Fruit fly (Drosophila melanogaster) whole organism, prepupa: Measurements from ENCODE around the gene CG3156.

Experiments used
- CG10631 ChIP-seq: fragments of 200-800 bp; sonication (Bioruptor generic); optimal IDR thresholded peaks from 2 replicates; lab custom pipeline; 2016; ENCODE audit warnings: missing biosample characterization, missing genetic modification characterization
- CG11762 ChIP-seq: fragments of 200-800 bp; sonication (Bioruptor generic); optimal IDR thresholded peaks from 3 replicates; lab custom pipeline; 2016; ENCODE audit warnings: missing biosample characterization, missing genetic modification characterization; ENCODE audit not compliant: insufficient read depth
- CG11902 ChIP-seq: fragments of 200-800 bp; sonication (Bioruptor generic); optimal IDR thresholded peaks from 3 replicates; lab custom pipeline; 2016; ENCODE audit warnings: missing biosample characterization, missing genetic modification characterization
- CG15336 ChIP-seq: fragments of 200-800 bp; sonication (Bioruptor generic); IDR thresholded peaks from 2 replicates; pipeline ENCODE4 v1.3.6; 2022; ENCODE audit warnings: missing biosample characterization, missing genetic modification characterization
- CG1621 ChIP-seq: fragments of 200-800 bp; sonication (Bioruptor generic); optimal IDR thresholded peaks from 3 replicates; lab custom pipeline; 2018; ENCODE audit warnings: missing biosample characterization, mild to moderate bottlenecking, missing genetic modification characterization
- CG16779 ChIP-seq: fragments of 200-800 bp; sonication (Bioruptor generic); optimal IDR thresholded peaks from 3 replicates; lab custom pipeline; 2017; ENCODE audit warnings: missing biosample characterization, mild to moderate bottlenecking, missing genetic modification characterization
- CG3032 ChIP-seq: fragments of 200-800 bp; optimal IDR thresholded peaks from 2 replicates; lab custom pipeline; 2019; ENCODE audit warnings: missing biosample characterization, mild to moderate bottlenecking, missing genetic modification characterization, moderate library complexity
- CG32006 ChIP-seq: fragments of 200-800 bp; sonication (Bioruptor generic); optimal IDR thresholded peaks from 3 replicates; lab custom pipeline; 2017; ENCODE audit warnings: missing biosample characterization, mild to moderate bottlenecking, missing genetic modification characterization
- CG34406 ChIP-seq: fragments of 200-800 bp; sonication (Bioruptor generic); optimal IDR thresholded peaks from 3 replicates; lab custom pipeline; 2016; ENCODE audit warnings: missing biosample characterization, missing genetic modification characterization
- CG3919 ChIP-seq: fragments of 200-800 bp; sonication (Bioruptor generic); optimal IDR thresholded peaks from 3 replicates; lab custom pipeline; 2016; ENCODE audit warnings: missing biosample characterization, missing genetic modification characterization
- CG4318 ChIP-seq: fragments of 200-800 bp; sonication (Bioruptor generic); optimal IDR thresholded peaks from 3 replicates; lab custom pipeline; 2017; ENCODE audit warnings: missing biosample characterization, mild to moderate bottlenecking, missing genetic modification characterization
- CG6163 ChIP-seq: fragments of 200-800 bp; sonication (Bioruptor generic); IDR thresholded peaks from 3 replicates; pipeline ENCODE4 v1.3.6; 2022; ENCODE audit warnings: missing biosample characterization, missing genetic modification characterization
- CG6276 ChIP-seq: fragments of 200-800 bp; sonication (Bioruptor generic); optimal IDR thresholded peaks from 2 replicates; lab custom pipeline; 2017; ENCODE audit warnings: missing biosample characterization, mild to moderate bottlenecking, missing genetic modification characterization
- CG6792 ChIP-seq: fragments of 200-800 bp; sonication (Bioruptor generic); optimal IDR thresholded peaks from 3 replicates; lab custom pipeline; 2016; ENCODE audit warnings: missing biosample characterization, missing genetic modification characterization
- CG6808 ChIP-seq: fragments of 200-800 bp; sonication (Bioruptor generic); optimal IDR thresholded peaks from 3 replicates; lab custom pipeline; 2017; ENCODE audit warnings: missing biosample characterization, missing genetic modification characterization, mild to moderate bottlenecking, moderate library complexity, missing genetic modification reagents
- CG6854 ChIP-seq: fragments of 200-800 bp; sonication (Bioruptor generic); optimal IDR thresholded peaks from 2 replicates; lab custom pipeline; 2017; ENCODE audit warnings: missing biosample characterization, mild to moderate bottlenecking, missing genetic modification characterization
- CG7368 ChIP-seq: fragments of 200-800 bp; sonication (Bioruptor generic); optimal IDR thresholded peaks from 3 replicates; lab custom pipeline; 2016; ENCODE audit warnings: missing biosample characterization, missing genetic modification characterization
- CG8319 ChIP-seq: fragments of 200-800 bp; sonication (Bioruptor generic); optimal IDR thresholded peaks from 3 replicates; lab custom pipeline; 2016; ENCODE audit warnings: missing biosample characterization, missing genetic modification characterization
- CG9139 ChIP-seq: fragments of 200-800 bp; sonication (Bioruptor generic); optimal IDR thresholded peaks from 3 replicates; lab custom pipeline; 2017; ENCODE audit warnings: missing biosample characterization, mild to moderate bottlenecking, missing genetic modification characterization
- Eip75B ChIP-seq: fragments of 200-800 bp; sonication (Bioruptor generic); optimal IDR thresholded peaks from 3 replicates; lab custom pipeline; 2016; ENCODE audit warnings: missing biosample characterization, missing genetic modification characterization
- Eip78C ChIP-seq: fragments of 200-800 bp; sonication (Bioruptor generic); peaks from one replicate; lab custom pipeline; 2016; ENCODE audit warnings: missing biosample characterization, missing genetic modification characterization
- Eip93F ChIP-seq: fragments of 200-800 bp; sonication (Bioruptor generic); optimal IDR thresholded peaks from 2 replicates; lab custom pipeline; 2016; ENCODE audit warnings: missing biosample characterization, mild to moderate bottlenecking, missing genetic modification characterization
- Ets21C ChIP-seq: fragments of 200-800 bp; sonication (Bioruptor generic); optimal IDR thresholded peaks from 3 replicates; lab custom pipeline; 2016; ENCODE audit warnings: missing biosample characterization, missing genetic modification characterization
- Ets96B ChIP-seq: fragments of 200-800 bp; optimal IDR thresholded peaks from 2 replicates; lab custom pipeline; 2019; ENCODE audit warnings: missing biosample characterization, mild to moderate bottlenecking, missing genetic modification characterization, moderate library complexity
- Gug ChIP-seq: fragments of 200-800 bp; sonication (Bioruptor generic); IDR thresholded peaks from 2 replicates; pipeline ENCODE4 v1.3.6; 2022; ENCODE audit warnings: missing biosample characterization, missing genetic modification characterization
- Hr38 ChIP-seq: sonication (Bioruptor generic); optimal IDR thresholded peaks from 2 replicates; lab custom pipeline; 2016; ENCODE audit warnings: missing biosample characterization, missing genetic modification characterization
- Hr39 ChIP-seq: fragments of 200-800 bp; sonication (Bioruptor generic); optimal IDR thresholded peaks from 2 replicates; lab custom pipeline; 2016; ENCODE audit warnings: missing biosample characterization, missing genetic modification characterization
- Hr4 ChIP-seq: fragments of 200-800 bp; sonication (Bioruptor generic); optimal IDR thresholded peaks from 3 replicates; lab custom pipeline; 2016; ENCODE audit warnings: missing biosample characterization, missing genetic modification characterization
- Lpt ChIP-seq: fragments of 200-800 bp; sonication (Bioruptor generic); optimal IDR thresholded peaks from 3 replicates; lab custom pipeline; 2016; ENCODE audit warnings: missing biosample characterization, missing genetic modification characterization
- Met ChIP-seq: fragments of 200-800 bp; sonication (Bioruptor generic); optimal IDR thresholded peaks from 3 replicates; lab custom pipeline; 2016; ENCODE audit warnings: missing biosample characterization, missing genetic modification characterization
- OdsH ChIP-seq: fragments of 200-800 bp; sonication (Bioruptor generic); optimal IDR thresholded peaks from 3 replicates; lab custom pipeline; 2016; ENCODE audit warnings: missing biosample characterization, missing genetic modification characterization
- Smox ChIP-seq: fragments of 200-800 bp; sonication (Bioruptor generic); optimal IDR thresholded peaks from 3 replicates; lab custom pipeline; 2016; ENCODE audit warnings: missing biosample characterization, missing genetic modification characterization
- Sox102F ChIP-seq: fragments of 200-800 bp; sonication (Bioruptor generic); optimal IDR thresholded peaks from 2 replicates; lab custom pipeline; 2016; ENCODE audit warnings: missing biosample characterization, mild to moderate bottlenecking, missing genetic modification characterization
- Sox15 ChIP-seq: fragments of 200-800 bp; sonication (Bioruptor generic); optimal IDR thresholded peaks from 3 replicates; lab custom pipeline; 2016; ENCODE audit warnings: missing biosample characterization, missing genetic modification characterization
- cyc ChIP-seq: fragments of 200-800 bp; sonication (Bioruptor generic); optimal IDR thresholded peaks from 3 replicates; lab custom pipeline; 2016; ENCODE audit warnings: missing biosample characterization, missing genetic modification characterization
- dac ChIP-seq: fragments of 200-800 bp; sonication (Bioruptor generic); optimal IDR thresholded peaks from 2 replicates; lab custom pipeline; 2017; ENCODE audit warnings: missing biosample characterization, mild to moderate bottlenecking, missing genetic modification characterization
- dsx ChIP-seq: fragments of 200-800 bp; optimal IDR thresholded peaks from 3 replicates; lab custom pipeline; 2019; ENCODE audit warnings: missing biosample characterization, mild to moderate bottlenecking, missing genetic modification characterization, moderate library complexity; ENCODE audit not compliant: poor library complexity, severe bottlenecking
- eg ChIP-seq: fragments of 200-800 bp; sonication (Bioruptor generic); IDR thresholded peaks from 3 replicates; pipeline ENCODE4 v1.3.6; 2022; ENCODE audit warnings: missing biosample characterization, missing genetic modification characterization
- esn ChIP-seq: fragments of 200-800 bp; sonication (Bioruptor generic); optimal IDR thresholded peaks from 2 replicates; lab custom pipeline; 2016; ENCODE audit warnings: missing biosample characterization, mild to moderate bottlenecking, missing genetic modification characterization, moderate library complexity
- fd59A ChIP-seq: fragments of 200-800 bp; sonication (Bioruptor generic); optimal IDR thresholded peaks from 2 replicates; lab custom pipeline; 2017; ENCODE audit warnings: missing biosample characterization, mild to moderate bottlenecking, missing genetic modification characterization, missing genetic modification reagents
- fkh ChIP-seq: fragments of 200-800 bp; sonication (Bioruptor generic); optimal IDR thresholded peaks from 3 replicates; lab custom pipeline; 2017; ENCODE audit warnings: missing biosample characterization, mild to moderate bottlenecking, missing genetic modification characterization, moderate library complexity
- lz ChIP-seq: fragments of 200-800 bp; sonication (Bioruptor generic); optimal IDR thresholded peaks from 3 replicates; lab custom pipeline; 2016; ENCODE audit warnings: missing biosample characterization, missing genetic modification characterization
- net ChIP-seq: fragments of 200-800 bp; sonication (Bioruptor generic); optimal IDR thresholded peaks from 3 replicates; lab custom pipeline; 2016; ENCODE audit warnings: missing biosample characterization, missing genetic modification characterization
- pdm3 ChIP-seq: fragments of 200-800 bp; sonication (Bioruptor generic); optimal IDR thresholded peaks from 3 replicates; lab custom pipeline; 2016; ENCODE audit warnings: missing biosample characterization, missing genetic modification characterization
- salr ChIP-seq, 2 experiments: fragments of 200-800 bp; sonication (Bioruptor generic); optimal IDR thresholded peaks; 3 replicates each; lab custom pipeline; 2016 to 2018; ENCODE audit warnings: missing biosample characterization in 2 of 2, missing genetic modification characterization in 2 of 2, mild to moderate bottlenecking in 1 of 2
- spab ChIP-seq: fragments of 200-800 bp; sonication (Bioruptor generic); optimal IDR thresholded peaks from 2 replicates; lab custom pipeline; 2017; ENCODE audit warnings: missing biosample characterization, mild to moderate bottlenecking, missing genetic modification characterization, missing genetic modification reagents
- ss ChIP-seq, 2 experiments: fragments of 200-800 bp; sonication (Bioruptor generic); optimal IDR thresholded peaks; 2 replicates in 1 of 2; 3 replicates in 1 of 2; lab custom pipeline; 2017 to 2018; ENCODE audit warnings: mild to moderate bottlenecking in 2 of 2, missing biosample characterization in 2 of 2, missing genetic modification characterization in 2 of 2, moderate library complexity in 1 of 2
- svp ChIP-seq: fragments of 200-800 bp; sonication (Bioruptor generic); peaks from one replicate; lab custom pipeline; 2016; ENCODE audit warnings: missing biosample characterization, missing genetic modification characterization
- topi ChIP-seq: fragments of 200-800 bp; sonication (Bioruptor generic); optimal IDR thresholded peaks from 3 replicates; lab custom pipeline; 2016; ENCODE audit warnings: missing biosample characterization, missing genetic modification characterization
- vri ChIP-seq: fragments of 200-800 bp; sonication (Bioruptor generic); optimal IDR thresholded peaks from 3 replicates; lab custom pipeline; 2016; ENCODE audit warnings: missing biosample characterization, mild to moderate bottlenecking, missing genetic modification characterization

CG3156 gene

dm6 chrX:493445-494190 lies 5.9 kb downstream of the CG3156 start, which contains the start of gene CG17896:
CG17896 (minus strand) TSS chrX:493495.
- TF ChIP-seq Eip93F = peak; percentile 96
- TF ChIP-seq lz (GFP tag; lab: Kevin White, UChicago) = peak; percentile 98
- peak; percentile 97 for TF ChIP-seq dac
- peak; percentile 98 for TF ChIP-seq Met
- peak; percentile 91 for TF ChIP-seq CG16779 (tag; lab: Kevin White, UChicago)
- TF ChIP-seq fkh (GFP tag; lab: Kevin White, UChicago) = peak; percentile 99
- TF ChIP-seq CG6808 (GFP tag; lab: Kevin White, UChicago) = peak; percentile 95
- TF ChIP-seq Eip75B (GFP tag; lab: Kevin White, UChicago) = peak; percentile 98
- peak; percentile 98 for TF ChIP-seq topi
- TF ChIP-seq Sox102F (GFP tag; lab: Kevin White, UChicago) = peak; percentile 98
- TF ChIP-seq CG11902 = peak; percentile 97
- TF ChIP-seq Hr38 (GFP tag; lab: Kevin White, UChicago) = peak; percentile 47
- TF ChIP-seq CG10631 (GFP tag; lab: Kevin White, UChicago) = peak; percentile 99
- peak; percentile 95 for TF ChIP-seq CG8319 (GFP tag; lab: Kevin White, UChicago)
- peak; percentile 99 for TF ChIP-seq esn
- peak; percentile 97 for TF ChIP-seq CG3032 (tag; lab: Kevin White, UChicago)
- peak; percentile 94 for TF ChIP-seq spab (GFP tag; lab: Kevin White, UChicago)
- peak; percentile 98 for TF ChIP-seq Ets21C
- TF ChIP-seq fd59A (GFP tag; lab: Kevin White, UChicago) = peak; percentile 96
- TF ChIP-seq CG3919 = peak; percentile 99
- TF ChIP-seq Lpt (GFP tag; lab: Kevin White, UChicago) = peak; percentile 98
- TF ChIP-seq CG15336 (GFP tag; lab: Robert Waterston, UW) = peak; percentile 99
- peak; percentile 99 for TF ChIP-seq cyc
- TF ChIP-seq CG7368 (GFP tag; lab: Kevin White, UChicago) = peak; percentile 99
- peak; percentile 96 for TF ChIP-seq CG11762
- peak; percentile 99 for TF ChIP-seq Eip78C
- TF ChIP-seq CG6276 = peak; percentile 97
- TF ChIP-seq Gug (GFP tag; lab: Robert Waterston, UW) = peak; percentile 99
- TF ChIP-seq CG6163 (GFP tag; lab: Robert Waterston, UW) = peak; percentile 99
- TF ChIP-seq CG32006 (GFP tag; lab: Kevin White, UChicago) = peak; percentile 98
- peak; percentile 98 for TF ChIP-seq eg (GFP tag; lab: Robert Waterston, UW)
- peak; percentile 96 for TF ChIP-seq dsx
- peak; percentile 96 for TF ChIP-seq Ets96B (tag; lab: Kevin White, UChicago)
- TF ChIP-seq ss (GFP tag; optimal IDR thresholded peaks at IDR 0.05; lab: Kevin White, UChicago) = peak; percentile 93 to 96
- TF ChIP-seq CG9139 (GFP tag; lab: Kevin White, UChicago) = peak; percentile 92
- TF ChIP-seq OdsH = peak; percentile 98
- TF ChIP-seq svp = peak; percentile 98
- TF ChIP-seq vri (GFP tag; lab: Kevin White, UChicago) = peak; percentile 97
- peak; percentile 98 for TF ChIP-seq Hr4
- peak; percentile 98 for TF ChIP-seq Smox (GFP tag; lab: Kevin White, UChicago)
- peak; percentile 98 for TF ChIP-seq CG6792 (GFP tag; lab: Kevin White, UChicago)
- peak; percentile 98 for TF ChIP-seq CG1621 (tag; lab: Kevin White, UChicago)
- TF ChIP-seq pdm3 (GFP tag; lab: Kevin White, UChicago) = peak; percentile 99
- peak; percentile 96 for TF ChIP-seq CG34406 (GFP tag; lab: Kevin White, UChicago)
- peak; percentile 97 to 98 for TF ChIP-seq salr (GFP tag; optimal IDR thresholded peaks at IDR 0.05; lab: Kevin White, UChicago)
- TF ChIP-seq CG4318 (GFP tag; lab: Kevin White, UChicago) = peak; percentile 97
- peak; percentile 93 for TF ChIP-seq CG6854 (GFP tag; lab: Kevin White, UChicago)
- TF ChIP-seq Sox15 (GFP tag; lab: Kevin White, UChicago) = peak; percentile 96
- TF ChIP-seq Hr39 = peak; percentile 99
- peak; percentile 98 for TF ChIP-seq net (GFP tag; lab: Kevin White, UChicago)
